Worm (Caenorhabditis elegans) whole organism, young adult: Measurements from ENCODE around the gene C50F4.8.

Experiments
- D2030.7 ChIP-seq: fragments of 200-800 bp; sonication (Bioruptor generic); IDR thresholded peaks from 2 replicates; pipeline ENCODE4 v1.3.6; 2022; ENCODE audit warnings: missing genetic modification reagents, missing genetic modification characterization, missing compliant biosample characterization
- F37B4.10 ChIP-seq: fragments of 200-800 bp; sonication (Bioruptor generic); IDR thresholded peaks from 2 replicates; pipeline ENCODE4 v1.3.6; 2022; ENCODE audit warnings: missing genetic modification characterization, missing compliant biosample characterization
- F39B2.1 ChIP-seq: fragments of 200-800 bp; sonication (Bioruptor generic); IDR thresholded peaks from 2 replicates; pipeline ENCODE4 v1.3.6; 2022; ENCODE audit warnings: missing genetic modification reagents, missing genetic modification characterization, missing compliant biosample characterization
- F49E8.2 ChIP-seq: sonication (generic microtip); optimal IDR thresholded peaks from 3 replicates; lab custom pipeline; 2017; ENCODE audit warnings: missing genetic modification characterization, mild to moderate bottlenecking, missing compliant biosample characterization, antibody characterized with exemption, moderate library complexity; ENCODE audit not compliant: insufficient read depth
- F55B11.4 ChIP-seq: sonication (generic microtip); optimal IDR thresholded peaks from 2 replicates; lab custom pipeline; 2016; ENCODE audit warnings: missing compliant biosample characterization, missing genetic modification characterization, borderline replicate concordance; ENCODE audit not compliant: insufficient read depth
- T07F8.4 ChIP-seq: sonication (generic microtip); optimal IDR thresholded peaks from 2 replicates; lab custom pipeline; 2016; ENCODE audit warnings: mild to moderate bottlenecking, missing genetic modification characterization, moderate library complexity, missing compliant biosample characterization
- Y56A3A.18 ChIP-seq: fragments of 200-800 bp; sonication (Bioruptor generic); IDR thresholded peaks from 2 replicates; pipeline ENCODE4 v1.3.6; 2022; ENCODE audit warnings: missing genetic modification reagents, missing genetic modification characterization, missing compliant biosample characterization
- Y67H2A.10 ChIP-seq: fragments of 200-800 bp; sonication (Bioruptor generic); conservative IDR thresholded peaks from 2 replicates; pipeline ENCODE4 v1.3.6; 2022; ENCODE audit warnings: missing genetic modification reagents, missing genetic modification characterization, missing compliant biosample characterization
- ama-1 ChIP-seq, 3 experiments: fragments of 150-350 bp in 1 of 3; sonication (generic microtip) in 2 of 3; optimal IDR thresholded peaks; 2 replicates each; lab custom pipeline; 2014 to 2018; ENCODE audit warnings: missing biosample characterization in 2 of 3, missing genetic modification characterization in 2 of 3, missing genetic modification reagents in 2 of 3
- atf-7 ChIP-seq: sonication (generic microtip); optimal IDR thresholded peaks from 2 replicates; lab custom pipeline; 2017; ENCODE audit warnings: mild to moderate bottlenecking, missing genetic modification characterization, missing compliant biosample characterization
- attf-6 ChIP-seq: fragments of 200-800 bp; sonication (Bioruptor generic); IDR thresholded peaks from 2 replicates; pipeline ENCODE4 v1.3.6; 2022; ENCODE audit warnings: missing genetic modification reagents, missing genetic modification characterization, missing compliant biosample characterization
- bed-1 ChIP-seq: fragments of 200-800 bp; sonication (Bioruptor generic); IDR thresholded peaks from 2 replicates; pipeline ENCODE4 v1.3.6; 2022; ENCODE audit warnings: missing genetic modification reagents, missing genetic modification characterization, missing compliant biosample characterization
- cebp-1 ChIP-seq, 2 experiments: fragments of 200-800 bp in 1 of 2; sonication (Bioruptor generic) in 1 of 2; sonication (generic microtip) in 1 of 2; IDR thresholded peaks in 1 of 2; optimal IDR thresholded peaks in 1 of 2; 2 replicates each; pipeline versions ENCODE4 v1.3.6 to Lab custom; 2017 to 2022; ENCODE audit warnings: missing compliant biosample characterization in 2 of 2, missing genetic modification characterization in 2 of 2, mild to moderate bottlenecking in 1 of 2, missing genetic modification reagents in 1 of 2, moderate library complexity in 1 of 2
- cebp-2 ChIP-seq: fragments of 200-800 bp; sonication (Bioruptor generic); IDR thresholded peaks from 2 replicates; pipeline ENCODE4 v1.3.6; 2022; ENCODE audit warnings: missing genetic modification characterization, missing compliant biosample characterization
- ceh-100 ChIP-seq: fragments of 200-800 bp; sonication (Bioruptor generic); IDR thresholded peaks from 2 replicates; pipeline ENCODE4 v1.3.6; 2022; ENCODE audit warnings: missing genetic modification reagents, missing genetic modification characterization, missing compliant biosample characterization
- ceh-40 ChIP-seq: fragments of 200-800 bp; sonication (Bioruptor generic); IDR thresholded peaks from 2 replicates; pipeline ENCODE4 v1.3.6; 2022; ENCODE audit warnings: missing genetic modification characterization, missing compliant biosample characterization
- ceh-58 ChIP-seq: fragments of 200-800 bp; sonication (Bioruptor generic); IDR thresholded peaks from 2 replicates; pipeline ENCODE4 v1.3.6; 2022; ENCODE audit warnings: missing genetic modification characterization, missing compliant biosample characterization
- dox-1 ChIP-seq: fragments of 200-800 bp; sonication (Bioruptor generic); IDR thresholded peaks from 2 replicates; pipeline ENCODE4 v1.3.6; 2022; ENCODE audit warnings: missing genetic modification reagents, missing genetic modification characterization, missing compliant biosample characterization
- ekl-4 ChIP-seq: fragments of 200-800 bp; sonication (Bioruptor generic); IDR thresholded peaks from 2 replicates; pipeline ENCODE4 v1.3.6; 2022; ENCODE audit warnings: missing genetic modification reagents, missing genetic modification characterization, missing compliant biosample characterization
- fkh-3 ChIP-seq: sonication (generic microtip); optimal IDR thresholded peaks from 2 replicates; lab custom pipeline; 2016; ENCODE audit warnings: mild to moderate bottlenecking, missing genetic modification characterization, missing compliant biosample characterization
- gei-17 ChIP-seq: fragments of 200-800 bp; sonication (Bioruptor generic); optimal IDR thresholded peaks from 2 replicates; lab custom pipeline; 2018; ENCODE audit warnings: mild to moderate bottlenecking, missing genetic modification characterization, missing compliant biosample characterization
- him-1 ChIP-seq: sonication (generic microtip); optimal IDR thresholded peaks from 2 replicates; lab custom pipeline; 2016; ENCODE audit warnings: missing genotype, missing genetic modification reagents, missing genetic modification characterization, missing compliant biosample characterization
- hrde-1 ChIP-seq: sonication (generic microtip); optimal IDR thresholded peaks from 2 replicates; lab custom pipeline; 2016; ENCODE audit warnings: missing genetic modification characterization, mild to moderate bottlenecking, missing compliant biosample characterization, moderate library complexity, missing genotype, missing genetic modification reagents, borderline replicate concordance
- let-526 ChIP-seq: fragments of 200-800 bp; sonication (Bioruptor generic); IDR thresholded peaks from 2 replicates; pipeline ENCODE4 v1.3.6; 2022; ENCODE audit warnings: missing genetic modification reagents, missing genetic modification characterization, missing compliant biosample characterization
- lin-35 ChIP-seq, 3 experiments: fragments of 150-350 bp in 2 of 3; sonication (generic microtip) in 1 of 3; optimal IDR thresholded peaks; 2 replicates each; lab custom pipeline; 2014 to 2018; ENCODE audit warnings: missing biosample characterization in 3 of 3, missing genetic modification characterization in 3 of 3, missing genetic modification reagents in 3 of 3
- lsy-27 ChIP-seq: sonication (generic microtip); optimal IDR thresholded peaks from 2 replicates; lab custom pipeline; 2017; ENCODE audit warnings: missing genetic modification characterization, mild to moderate bottlenecking, missing compliant biosample characterization, antibody characterized with exemption, missing genotype, borderline replicate concordance; ENCODE audit not compliant: insufficient read depth
- madf-6 ChIP-seq: fragments of 200-800 bp; sonication (Bioruptor generic); IDR thresholded peaks from 2 replicates; pipeline ENCODE4 v1.3.6; 2022; ENCODE audit warnings: missing genetic modification reagents, missing genetic modification characterization, missing compliant biosample characterization
- mel-28 ChIP-seq: sonication (generic microtip); optimal IDR thresholded peaks from 2 replicates; lab custom pipeline; 2016; ENCODE audit warnings: borderline replicate concordance, mild to moderate bottlenecking, missing genetic modification characterization, missing compliant biosample characterization
- mes-4 ChIP-seq: sonication (generic microtip); optimal IDR thresholded peaks from 2 replicates; lab custom pipeline; 2016; ENCODE audit warnings: missing genotype, missing genetic modification characterization, missing compliant biosample characterization
- nfyb-1 ChIP-seq: fragments of 200-800 bp; sonication (Bioruptor generic); IDR thresholded peaks from 2 replicates; pipeline ENCODE4 v1.3.6; 2022; ENCODE audit warnings: missing genetic modification reagents, missing genetic modification characterization, missing compliant biosample characterization
- nhr-120 ChIP-seq: fragments of 200-800 bp; sonication (Bioruptor generic); IDR thresholded peaks from 2 replicates; pipeline ENCODE4 v1.3.6; 2022; ENCODE audit warnings: missing genetic modification characterization, missing compliant biosample characterization
- nhr-179 ChIP-seq: sonication (generic microtip); optimal IDR thresholded peaks from 2 replicates; lab custom pipeline; 2016; ENCODE audit warnings: mild to moderate bottlenecking, missing genetic modification characterization, missing compliant biosample characterization
- nhr-90 ChIP-seq: sonication (generic microtip); optimal IDR thresholded peaks from 2 replicates; lab custom pipeline; 2016; ENCODE audit warnings: missing genotype, mild to moderate bottlenecking, missing genetic modification characterization, missing compliant biosample characterization
- pbrm-1 ChIP-seq: fragments of 200-800 bp; sonication (Bioruptor generic); IDR thresholded peaks from 2 replicates; pipeline ENCODE4 v1.3.6; 2022; ENCODE audit warnings: missing genetic modification reagents, missing genetic modification characterization, missing compliant biosample characterization
- rcor-1 ChIP-seq: fragments of 200-800 bp; sonication (Bioruptor generic); IDR thresholded peaks from 2 replicates; pipeline ENCODE4 v1.3.6; 2022; ENCODE audit warnings: missing genetic modification reagents, missing genetic modification characterization, missing compliant biosample characterization
- sdz-38 ChIP-seq: sonication (generic microtip); optimal IDR thresholded peaks from 2 replicates; lab custom pipeline; 2016; ENCODE audit warnings: missing genotype, missing genetic modification characterization, missing compliant biosample characterization
- snpc-1.1 ChIP-seq: sonication (generic microtip); optimal IDR thresholded peaks from 2 replicates; lab custom pipeline; 2017; ENCODE audit warnings: missing genetic modification characterization, mild to moderate bottlenecking, missing compliant biosample characterization, antibody characterized with exemption, moderate library complexity, missing genotype, missing genetic modification reagents; ENCODE audit not compliant: insufficient read depth
- snpc-1.3 ChIP-seq: sonication (generic microtip); optimal IDR thresholded peaks from 2 replicates; lab custom pipeline; 2017; ENCODE audit warnings: missing genetic modification characterization, mild to moderate bottlenecking, missing compliant biosample characterization, antibody characterized with exemption, moderate library complexity, missing genotype, missing genetic modification reagents; ENCODE audit not compliant: insufficient read depth
- snpc-3.4 ChIP-seq: sonication (generic microtip); optimal IDR thresholded peaks from 2 replicates; lab custom pipeline; 2017; ENCODE audit warnings: missing genetic modification characterization, mild to moderate bottlenecking, missing compliant biosample characterization, antibody characterized with exemption, moderate library complexity, missing genotype, missing genetic modification reagents
- somi-1 ChIP-seq: fragments of 200-800 bp; sonication (Bioruptor generic); optimal IDR thresholded peaks from 2 replicates; lab custom pipeline; 2018; ENCODE audit warnings: mild to moderate bottlenecking, missing genetic modification characterization, missing compliant biosample characterization
- ztf-25 ChIP-seq: fragments of 200-800 bp; sonication (Bioruptor generic); IDR thresholded peaks from 2 replicates; pipeline ENCODE4 v1.3.6; 2022; ENCODE audit warnings: missing genetic modification reagents, missing genetic modification characterization, missing compliant biosample characterization
- ztf-28 ChIP-seq: fragments of 200-800 bp; sonication (Bioruptor generic); IDR thresholded peaks from 2 replicates; pipeline ENCODE4 v1.3.6; 2022; ENCODE audit warnings: missing genetic modification reagents, missing genetic modification characterization, missing compliant biosample characterization
- ztf-3 ChIP-seq: fragments of 200-800 bp; sonication (Bioruptor generic); optimal IDR thresholded peaks from 2 replicates; lab custom pipeline; 2018; ENCODE audit warnings: mild to moderate bottlenecking, missing genetic modification characterization, missing compliant biosample characterization
- ztf-6 ChIP-seq: fragments of 200-800 bp; sonication (Bioruptor generic); IDR thresholded peaks from 2 replicates; pipeline ENCODE4 v1.3.6; 2022; ENCODE audit warnings: missing genetic modification reagents, missing genetic modification characterization, missing compliant biosample characterization

The C50F4.8 gene

ce11 chrV:9503152-9503817 is 15.4 kb downstream of the C50F4.8 start (continued):
- TF ChIP-seq rcor-1: peak; percentile 78
- peak; percentile 47 for TF ChIP-seq mes-4
- peak; percentile 49 for TF ChIP-seq T07F8.4 (tag; lab: Kevin White, UChicago)
- TF ChIP-seq ztf-28: no peak
- peak; percentile 42 for TF ChIP-seq D2030.7
- TF ChIP-seq F55B11.4 (tag; lab: Kevin White, UChicago): no peak
- TF ChIP-seq nfyb-1 (GFP tag; lab: Robert Waterston, UW): peak; percentile 89
- TF ChIP-seq snpc-1.1 (tag; lab: Kevin White, UChicago): peak; percentile 88
- peak; percentile 70 for TF ChIP-seq ekl-4 (GFP tag; lab: Robert Waterston, UW)
- peak; percentile 74; the same call in 1 of the 2 replicates for TF ChIP-seq let-526
- no peak for TF ChIP-seq attf-6 (GFP tag; lab: Robert Waterston, UW)
- TF ChIP-seq ztf-25: 0 out of 2 replicates have a peak, but pooled peaks have one; percentile 22
- peak; percentile 12 for TF ChIP-seq lsy-27 (tag; lab: Kevin White, UChicago)
- TF ChIP-seq lin-35 (GFP tag; optimal IDR thresholded peaks at IDR 0.05; lab: Kevin White, UChicago): peak in 1 of 3 experiments; percentile 53
- TF ChIP-seq him-1 (tag; lab: Kevin White, UChicago): peak; percentile 88
- TF ChIP-seq F39B2.1 (GFP tag; lab: Robert Waterston, UW): no peak
- TF ChIP-seq nhr-120: peak; percentile 92; the same call in 1 of the 2 replicates
- peak; percentile 94 for TF ChIP-seq Y56A3A.18 (GFP tag; lab: Robert Waterston, UW)
- peak; percentile 73 for TF ChIP-seq snpc-3.4 (tag; lab: Kevin White, UChicago)
- peak; percentile 58 for TF ChIP-seq nhr-90
- TF ChIP-seq gei-17 (GFP tag; lab: Kevin White, UChicago): peak; percentile 24
- peak; percentile 67 for TF ChIP-seq madf-6 (GFP tag; lab: Robert Waterston, UW)
- TF ChIP-seq pbrm-1: peak; percentile 44; the same call in 1 of the 2 replicates
- peak; percentile 80 for TF ChIP-seq dox-1 (GFP tag; lab: Robert Waterston, UW)
- peak; percentile 67 for TF ChIP-seq snpc-1.3 (tag; lab: Kevin White, UChicago)
- TF ChIP-seq mel-28 (tag; lab: Kevin White, UChicago): no peak
- peak; percentile 66 for TF ChIP-seq fkh-3 (tag; lab: Kevin White, UChicago)
- TF ChIP-seq ama-1 (optimal IDR thresholded peaks at IDR 0.05; lab: Kevin White, UChicago): no peak
- TF ChIP-seq ama-1 (GFP tag; optimal IDR thresholded peaks at IDR 0.05; lab: Kevin White, UChicago): peak in 1 of 2 experiments; percentile 85
- peak; percentile 13 for TF ChIP-seq hrde-1 (tag; lab: Kevin White, UChicago)
- TF ChIP-seq bed-1 (GFP tag; lab: Robert Waterston, UW): peak; percentile 64; the same call in 1 of the 2 replicates
- peak; percentile 64 for TF ChIP-seq atf-7
- TF ChIP-seq cebp-1 (GFP tag; IDR thresholded peaks at IDR 0.05; lab: Robert Waterston, UW): no peak
- no peak for TF ChIP-seq cebp-1 (tag; optimal IDR thresholded peaks at IDR 0.05; lab: Kevin White, UChicago)
- peak; percentile 40 for TF ChIP-seq somi-1 (GFP tag; lab: Kevin White, UChicago)
- TF ChIP-seq F37B4.10: no peak
- no peak for TF ChIP-seq F49E8.2 (tag; lab: Kevin White, UChicago)
- TF ChIP-seq ztf-6: no peak
- peak; percentile 36 for TF ChIP-seq ztf-3
- TF ChIP-seq ceh-40 (GFP tag; lab: Robert Waterston, UW): 0 out of 2 replicates have a peak, but pooled peaks have one; percentile 70
- TF ChIP-seq cebp-2: peak; percentile 83; the same call in 1 of the 2 replicates
- TF ChIP-seq nhr-179: no peak
- no peak for TF ChIP-seq Y67H2A.10 (GFP tag; lab: Robert Waterston, UW)
- TF ChIP-seq ceh-100 (GFP tag; lab: Robert Waterston, UW): peak; percentile 16; the same call in 1 of the 2 replicates
- TF ChIP-seq sdz-38 (tag; lab: Kevin White, UChicago): peak; percentile 20
- TF ChIP-seq ceh-58 (GFP tag; lab: Robert Waterston, UW): 0 out of 2 replicates have a peak, but pooled peaks have one; percentile 36
